Worm (Caenorhabditis elegans): ENCODE results near the gene mtpn-1.

Gene mtpn-1

DNA sequence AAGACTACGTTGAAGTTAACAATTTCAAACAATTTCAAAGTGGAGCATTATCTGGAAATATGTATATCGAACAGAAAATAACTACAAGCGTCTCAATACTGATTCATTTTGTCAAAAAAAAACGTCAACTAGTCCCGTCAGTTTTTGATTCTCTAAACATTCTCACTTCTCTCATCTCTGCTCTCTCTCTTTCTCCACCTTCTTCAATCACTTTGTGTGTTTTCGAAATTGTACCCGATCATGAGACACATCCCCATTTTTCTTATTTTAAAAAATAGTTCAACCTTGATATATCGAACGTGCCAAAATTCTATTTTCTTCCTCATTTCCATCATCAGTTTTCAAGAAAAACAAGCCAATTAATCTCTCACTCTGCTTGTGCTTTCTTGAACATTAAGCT, 26.4 kb upstream of the mtpn-1 start:
- TF ChIP-seq nhr-25 (tag; optimal IDR thresholded peaks at IDR 0.05) (peak; percentile 9), nhr-129 (tag; optimal IDR thresholded peaks at IDR 0.05) (peak; percentile 43), blmp-1 (tag; optimal IDR thresholded peaks at IDR 0.05; ENCODE audit: insufficient read depth) (no peak), mdl-1 (tag; optimal IDR thresholded peaks at IDR 0.05) (no peak), lsy-2 (tag; optimal IDR thresholded peaks at IDR 0.05) (no peak), snpc-4 (tag; optimal IDR thresholded peaks at IDR 0.05) (no peak), nhr-23 (tag; optimal IDR thresholded peaks at IDR 0.05) (no peak), sma-9 (GFP tag; optimal IDR thresholded peaks at IDR 0.05) (no peak), sma-9 (tag; optimal IDR thresholded peaks at IDR 0.05) (no peak), ama-1 (optimal IDR thresholded peaks at IDR 0.05) (no peak), R02D3.7 (tag; optimal IDR thresholded peaks at IDR 0.05) (no peak), zag-1 (tag; optimal IDR thresholded peaks at IDR 0.05) (no peak), elt-1 (tag; optimal IDR thresholded peaks at IDR 0.05) (no peak), nhr-10 (tag; optimal IDR thresholded peaks at IDR 0.05) (no peak)

DNA sequence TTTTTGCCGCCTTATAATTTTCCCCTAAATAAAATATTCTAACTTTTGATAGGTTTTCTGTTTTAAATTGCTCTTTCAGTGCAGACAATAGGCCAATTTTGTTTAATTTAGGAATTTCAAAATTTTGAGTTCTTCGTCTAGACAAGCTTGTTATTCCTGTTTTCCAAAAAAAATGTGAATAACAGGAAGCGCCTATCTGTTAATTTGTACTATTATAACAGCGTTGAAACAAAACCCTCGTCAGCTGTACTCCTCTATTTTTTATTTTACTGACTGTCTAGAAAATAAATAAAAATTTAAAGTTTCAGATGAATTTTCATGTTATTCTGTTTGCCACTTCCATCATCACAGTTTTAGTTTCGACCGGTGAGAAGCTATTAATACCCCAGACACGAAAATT, 26.0 kb upstream of the mtpn-1 start, which contains the start of gene F47G3.4:
Gene F47G3.4, plus strand, starts transcription at position 301 of the 400 bp plus-strand sequence.
- TF ChIP-seq nhr-23 (tag; optimal IDR thresholded peaks at IDR 0.05) (no peak), aly-2 (tag; optimal IDR thresholded peaks at IDR 0.05) (no peak), ztf-1 (GFP tag; conservative IDR thresholded peaks at IDR 0.05) (no peak), snpc-4 (tag; optimal IDR thresholded peaks at IDR 0.05) (no peak), lin-11 (tag; optimal IDR thresholded peaks at IDR 0.05) (no peak), nhr-6 (tag; optimal IDR thresholded peaks at IDR 0.05) (no peak), sma-3 (GFP tag; optimal IDR thresholded peaks at IDR 0.05) (no peak), elt-1 (tag; optimal IDR thresholded peaks at IDR 0.05) (no peak), lin-39 (tag; optimal IDR thresholded peaks at IDR 0.05) (no peak), blmp-1 (tag; optimal IDR thresholded peaks at IDR 0.05; ENCODE audit: insufficient read depth) (no peak), ztf-11 (tag; optimal IDR thresholded peaks at IDR 0.05) (no peak), nhr-77 (tag; optimal IDR thresholded peaks at IDR 0.05) (no peak), peb-1 (tag; optimal IDR thresholded peaks at IDR 0.05) (no peak), zag-1 (tag; optimal IDR thresholded peaks at IDR 0.05) (no peak)

DNA sequence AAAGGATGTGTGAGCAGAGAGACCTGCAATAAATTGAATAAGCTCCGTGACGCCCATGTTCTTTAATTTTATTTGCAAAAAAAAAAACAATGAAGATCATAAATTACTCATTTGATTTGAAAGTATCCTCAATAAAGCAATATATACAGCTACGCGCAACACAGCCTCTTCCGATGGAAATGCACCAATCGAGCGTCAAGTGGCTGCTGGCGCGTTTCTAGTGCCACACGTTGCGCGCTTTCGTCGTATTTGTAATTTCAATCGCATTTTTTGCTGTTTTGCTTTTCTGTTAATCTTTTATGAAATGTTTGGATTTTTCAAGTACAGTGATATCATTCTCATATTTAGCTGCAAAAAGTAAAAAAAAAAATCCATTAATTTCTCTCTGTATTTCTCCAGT, 25.0 kb upstream of the mtpn-1 start:
- TF ChIP-seq zag-1 (tag; optimal IDR thresholded peaks at IDR 0.05), result no peak
- peak; percentile 44 for TF ChIP-seq sma-9 (GFP tag; optimal IDR thresholded peaks at IDR 0.05)
- no peak for TF ChIP-seq sma-9 (tag; optimal IDR thresholded peaks at IDR 0.05)
- TF ChIP-seq ceh-16 (tag; optimal IDR thresholded peaks at IDR 0.05), result peak; percentile 29
- peak; percentile 6 for TF ChIP-seq ztf-4 (tag; optimal IDR thresholded peaks at IDR 0.05)
- no peak for TF ChIP-seq nhr-10 (tag; optimal IDR thresholded peaks at IDR 0.05)
- TF ChIP-seq R02D3.7 (tag; optimal IDR thresholded peaks at IDR 0.05), result no peak
- TF ChIP-seq nhr-11 (tag; optimal IDR thresholded peaks at IDR 0.05), result no peak
- no peak for TF ChIP-seq dmd-4 (tag; optimal IDR thresholded peaks at IDR 0.05)
- peak; percentile 50 for TF ChIP-seq nhr-21 (tag; optimal IDR thresholded peaks at IDR 0.05)
- peak; percentile 50 for TF ChIP-seq nhr-25 (tag; optimal IDR thresholded peaks at IDR 0.05)
- peak; percentile 35 for TF ChIP-seq sem-4 (tag; optimal IDR thresholded peaks at IDR 0.05)
- TF ChIP-seq fos-1 (tag; optimal IDR thresholded peaks at IDR 0.05), result no peak
- TF ChIP-seq elt-1 (tag; optimal IDR thresholded peaks at IDR 0.05), result no peak
- TF ChIP-seq alr-1 (tag; optimal IDR thresholded peaks at IDR 0.05), result no peak
- TF ChIP-seq nhr-23 (tag; optimal IDR thresholded peaks at IDR 0.05), result no peak
- TF ChIP-seq aly-2 (tag; optimal IDR thresholded peaks at IDR 0.05), result no peak
- TF ChIP-seq skn-1 (tag; optimal IDR thresholded peaks at IDR 0.05), result no peak
- no peak for TF ChIP-seq elt-3 (tag; optimal IDR thresholded peaks at IDR 0.05)
- TF ChIP-seq unc-55 (GFP tag; optimal IDR thresholded peaks at IDR 0.05), result peak; percentile 71
- TF ChIP-seq unc-39 (tag; optimal IDR thresholded peaks at IDR 0.05), result no peak
- TF ChIP-seq snpc-4 (tag; optimal IDR thresholded peaks at IDR 0.05), result no peak
- TF ChIP-seq ztf-1 (GFP tag; conservative IDR thresholded peaks at IDR 0.05), result no peak
- TF ChIP-seq lin-11 (tag; optimal IDR thresholded peaks at IDR 0.05), result peak; percentile 17
- peak; percentile 56 for TF ChIP-seq gmeb-1 (tag; optimal IDR thresholded peaks at IDR 0.05)
- no peak for TF ChIP-seq lin-39 (tag; optimal IDR thresholded peaks at IDR 0.05)
- TF ChIP-seq mbf-1 (tag; optimal IDR thresholded peaks at IDR 0.05), result no peak
- TF ChIP-seq nhr-237 (tag; optimal IDR thresholded peaks at IDR 0.05), result no peak
- no peak for TF ChIP-seq Y55F3AM.14 (GFP tag; optimal IDR thresholded peaks at IDR 0.05)
- TF ChIP-seq lin-13 (GFP tag; optimal IDR thresholded peaks at IDR 0.05), result peak; percentile 24
- TF ChIP-seq nhr-77 (tag; optimal IDR thresholded peaks at IDR 0.05), result no peak
- peak; percentile 59 for TF ChIP-seq F13H6.1 (tag; optimal IDR thresholded peaks at IDR 0.05)
- TF ChIP-seq peb-1 (tag; optimal IDR thresholded peaks at IDR 0.05), result no peak
- no peak for TF ChIP-seq unc-62 (GFP tag; optimal IDR thresholded peaks at IDR 0.05)
- TF ChIP-seq crh-2 (tag; optimal IDR thresholded peaks at IDR 0.05), result peak; percentile 60
- TF ChIP-seq ama-1 (optimal IDR thresholded peaks at IDR 0.05), result no peak
- no peak for TF ChIP-seq egl-27 (tag; optimal IDR thresholded peaks at IDR 0.05)
- TF ChIP-seq blmp-1 (tag; optimal IDR thresholded peaks at IDR 0.05; ENCODE audit: insufficient read depth), result no peak
- TF ChIP-seq sma-3 (GFP tag; optimal IDR thresholded peaks at IDR 0.05), result peak; percentile 75
- TF ChIP-seq mdl-1 (tag; optimal IDR thresholded peaks at IDR 0.05), result no peak
- no peak for TF ChIP-seq nhr-6 (tag; optimal IDR thresholded peaks at IDR 0.05)
- no peak for TF ChIP-seq nhr-12 (tag; optimal IDR thresholded peaks at IDR 0.05)
- TF ChIP-seq mab-5 (tag; optimal IDR thresholded peaks at IDR 0.05), result no peak
- no peak for TF ChIP-seq ZK546.5 (tag; optimal IDR thresholded peaks at IDR 0.05)
- TF ChIP-seq nhr-129 (tag; optimal IDR thresholded peaks at IDR 0.05), result peak; percentile 30
- peak; percentile 57 for TF ChIP-seq C34F6.9 (tag; optimal IDR thresholded peaks at IDR 0.05)

Measured in whole organism, L2 larva.